Worm (Caenorhabditis elegans) whole organism, midembryonic: Measurements from ENCODE around the gene Y55D9A.2.

Experiments
- T22C8.4 ChIP-seq: fragments of 200-800 bp; sonication (Bioruptor generic); IDR thresholded peaks from 2 replicates; pipeline ENCODE4 v1.3.6; 2022; ENCODE audit warnings: missing genetic modification characterization, missing compliant biosample characterization
- cog-1 ChIP-seq: sonication (generic microtip); optimal IDR thresholded peaks from 2 replicates; lab custom pipeline; 2016; ENCODE audit warnings: missing genetic modification characterization, missing compliant biosample characterization
- flt-1 ChIP-seq: fragments of 200-800 bp; sonication (Bioruptor generic); IDR thresholded peaks from 2 replicates; pipeline ENCODE4 v1.3.6; 2022; ENCODE audit warnings: missing genetic modification characterization, missing compliant biosample characterization
- klf-2 ChIP-seq: fragments of 200-800 bp; sonication (Bioruptor generic); conservative IDR thresholded peaks from 2 replicates; pipeline ENCODE4 v1.3.6; 2022; ENCODE audit warnings: missing genetic modification reagents, missing genetic modification characterization, missing compliant biosample characterization
- med-1 ChIP-seq: sonication (generic microtip); optimal IDR thresholded peaks from 2 replicates; lab custom pipeline; 2017; ENCODE audit warnings: missing genetic modification characterization, mild to moderate bottlenecking, missing compliant biosample characterization, antibody characterized with exemption, missing genetic modification reagents; ENCODE audit not compliant: insufficient read depth
- ref-1 ChIP-seq: fragments of 200-800 bp; sonication (Bioruptor generic); conservative IDR thresholded peaks from 2 replicates; pipeline ENCODE4 v1.3.6; 2022; ENCODE audit warnings: missing genetic modification reagents, missing genetic modification characterization, missing compliant biosample characterization
- tab-1 ChIP-seq: fragments of 200-800 bp; sonication (Bioruptor generic); IDR thresholded peaks from 2 replicates; pipeline ENCODE4 v1.3.6; 2022; ENCODE audit warnings: missing genetic modification characterization, missing compliant biosample characterization
- ztf-23 ChIP-seq: fragments of 200-800 bp; sonication (Bioruptor generic); IDR thresholded peaks from 2 replicates; pipeline ENCODE4 v1.3.6; 2022; ENCODE audit warnings: missing genetic modification reagents, missing genetic modification characterization, missing compliant biosample characterization
- ztf-29 ChIP-seq: fragments of 200-800 bp; sonication (Bioruptor generic); IDR thresholded peaks from 2 replicates; pipeline ENCODE4 v1.3.6; 2022; ENCODE audit warnings: missing genetic modification reagents, missing genetic modification characterization, missing compliant biosample characterization

Y55D9A.2 gene

DNA sequence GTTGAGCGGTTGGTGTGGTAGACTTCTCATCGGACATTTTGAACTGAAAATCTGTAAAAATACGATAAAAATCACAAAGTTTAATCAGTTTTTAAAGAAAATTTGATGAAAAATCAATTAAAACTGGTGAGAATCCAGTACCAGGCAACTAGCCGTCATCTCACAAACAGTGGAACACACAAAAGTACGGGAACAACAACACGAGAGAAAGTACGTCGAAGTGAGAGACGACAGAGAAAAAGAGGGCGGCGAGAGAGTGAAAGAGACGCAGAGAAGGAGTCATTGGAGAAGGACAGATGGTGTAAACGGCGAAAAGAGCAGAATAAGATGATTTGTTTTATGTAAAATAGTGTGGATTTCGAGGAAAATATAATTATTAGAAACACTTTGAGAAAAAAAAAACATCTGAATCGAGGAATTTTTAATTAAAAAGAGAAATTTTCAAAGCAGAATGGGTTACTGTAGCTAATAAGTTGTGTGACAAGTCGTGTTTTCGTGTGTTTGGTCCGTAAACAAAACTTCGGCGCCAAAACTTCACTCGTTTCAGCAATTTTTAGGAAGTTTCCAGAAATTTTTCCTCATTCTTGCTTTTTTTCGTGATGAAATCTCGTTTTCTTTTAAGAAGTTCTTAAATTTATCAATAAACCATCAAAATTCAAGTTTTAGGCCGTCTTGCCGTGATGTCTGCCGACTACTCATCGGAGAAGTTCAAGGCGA is 37.9 kb downstream of the Y55D9A.2 start, which contains the start of the genes hsb-1 and let-99:
TSS of gene hsb-1 (minus strand) at position 51 of the 717 bp plus-strand sequence.
TSS of gene let-99 (plus strand) at position 667 of the 717 bp plus-strand sequence.
- TF ChIP-seq T22C8.4 (GFP tag; lab: Robert Waterston, UW), result no peak
- no peak for TF ChIP-seq ref-1 (GFP tag; lab: Robert Waterston, UW)
- no peak for TF ChIP-seq klf-2 (GFP tag; lab: Robert Waterston, UW)
- no peak for TF ChIP-seq ztf-29 (GFP tag; lab: Robert Waterston, UW)
- TF ChIP-seq med-1 (GFP tag; lab: Kevin White, UChicago), result no peak
- TF ChIP-seq flt-1 (GFP tag; lab: Robert Waterston, UW), result no peak
- no peak for TF ChIP-seq tab-1
- TF ChIP-seq ztf-23 (GFP tag; lab: Robert Waterston, UW), result no peak

DNA sequence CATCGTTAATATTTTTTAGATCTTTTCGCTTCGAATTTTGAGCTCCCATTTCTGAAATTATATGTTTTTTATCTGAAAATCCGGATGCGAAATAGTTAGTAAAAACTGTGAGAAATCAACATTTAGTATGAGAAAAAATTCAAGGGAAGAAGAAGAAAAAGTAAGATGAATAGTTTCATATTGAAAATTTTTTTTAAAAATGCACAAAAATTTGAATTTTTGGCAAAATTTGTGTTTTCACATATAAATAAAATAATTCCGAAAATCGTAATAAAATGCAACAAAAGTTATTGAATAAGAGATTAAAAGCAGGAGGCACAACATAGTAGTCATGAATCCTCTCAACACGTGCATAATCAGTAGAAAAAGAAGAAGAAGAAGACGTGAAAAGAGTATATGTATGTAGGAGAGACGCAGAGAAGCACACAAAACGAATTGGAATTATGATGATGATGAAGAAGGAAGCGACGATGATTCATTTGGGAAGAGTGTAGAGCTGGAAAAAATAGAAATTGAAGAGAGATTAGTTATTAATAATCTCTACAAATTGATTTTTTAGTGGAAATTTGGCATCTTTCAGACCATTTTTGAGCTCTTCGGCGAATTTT is 39.2 kb downstream of the Y55D9A.2 start, which contains the start of gene eak-7:
TSS of gene eak-7 (minus strand) at position 51 of the 608 bp plus-strand sequence.
- no peak for TF ChIP-seq flt-1 (GFP tag; lab: Robert Waterston, UW)
- no peak for TF ChIP-seq ztf-23 (GFP tag; lab: Robert Waterston, UW)
- TF ChIP-seq T22C8.4 (GFP tag; lab: Robert Waterston, UW), result no peak
- no peak for TF ChIP-seq med-1 (GFP tag; lab: Kevin White, UChicago)
- TF ChIP-seq cog-1 (tag; lab: Kevin White, UChicago), result no peak
- no peak for TF ChIP-seq ref-1 (GFP tag; lab: Robert Waterston, UW)
- TF ChIP-seq tab-1, result no peak
- TF ChIP-seq klf-2 (GFP tag; lab: Robert Waterston, UW), result no peak
- TF ChIP-seq ztf-29 (GFP tag; lab: Robert Waterston, UW), result no peak

DNA sequence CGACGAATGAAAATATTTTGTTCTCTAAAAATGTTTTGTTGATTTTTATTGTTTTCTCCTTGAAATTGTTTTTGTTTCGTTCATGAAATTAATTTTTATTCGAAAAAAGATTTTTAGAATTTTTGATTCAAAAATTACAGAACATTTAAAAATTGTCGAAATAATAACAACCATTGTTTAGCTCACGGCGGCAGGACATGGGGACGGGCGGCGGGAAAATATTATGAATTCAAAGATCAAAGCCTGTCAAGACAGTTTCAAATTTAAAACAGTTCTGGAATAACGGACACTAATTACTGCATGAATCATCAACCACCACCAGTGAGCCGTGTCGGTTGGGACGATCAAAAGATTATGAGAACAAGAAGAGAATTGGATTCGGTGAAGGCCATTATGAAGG is 44.7 kb downstream of the Y55D9A.2 start, which contains the start of gene snb-7:
TSS of gene snb-7 (plus strand) at position 301 of the 400 bp plus-strand sequence.
- TF ChIP-seq flt-1 (GFP tag; lab: Robert Waterston, UW) (no peak), ztf-29 (GFP tag; lab: Robert Waterston, UW) (no peak), ref-1 (GFP tag; lab: Robert Waterston, UW) (no peak), ztf-23 (GFP tag; lab: Robert Waterston, UW) (no peak), cog-1 (tag; lab: Kevin White, UChicago) (no peak)

DNA sequence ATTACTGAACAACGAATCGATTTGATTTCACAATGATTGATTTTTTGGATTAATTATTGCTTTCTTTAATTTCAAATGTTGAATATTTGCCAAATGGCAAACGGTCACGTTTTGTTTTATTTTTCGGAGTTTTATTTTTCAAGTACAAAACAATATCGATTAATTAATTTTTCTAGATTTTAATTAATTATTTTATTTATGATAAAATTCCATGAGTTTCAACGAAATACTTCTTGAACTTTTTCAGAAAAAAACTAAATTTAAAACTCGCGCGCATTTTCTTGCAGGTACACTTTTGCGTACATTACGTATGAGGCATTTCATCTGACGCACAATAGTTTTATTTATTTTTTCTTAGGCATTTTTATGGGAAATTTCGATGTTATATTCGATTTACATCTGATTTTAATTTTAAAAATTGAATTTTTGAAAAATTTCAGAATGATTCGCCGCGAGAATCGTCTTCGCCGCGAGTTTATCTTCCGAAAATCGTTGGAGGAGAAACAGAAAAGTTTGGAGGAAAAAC is 46.2 kb downstream of the Y55D9A.2 start, which contains the start of the genes ZK795.2 and ZK795.3:
TSS of gene ZK795.2 (minus strand) at position 51 of the 526 bp plus-strand sequence.
TSS of gene ZK795.3 (plus strand) at position 441 of the 526 bp plus-strand sequence.
- no peak for TF ChIP-seq ztf-29 (GFP tag; lab: Robert Waterston, UW)
- TF ChIP-seq tab-1, result no peak
- no peak for TF ChIP-seq T22C8.4 (GFP tag; lab: Robert Waterston, UW)
- TF ChIP-seq ref-1 (GFP tag; lab: Robert Waterston, UW), result no peak
- TF ChIP-seq klf-2 (GFP tag; lab: Robert Waterston, UW), result no peak
- TF ChIP-seq flt-1 (GFP tag; lab: Robert Waterston, UW), result no peak
- no peak for TF ChIP-seq ztf-23 (GFP tag; lab: Robert Waterston, UW)

DNA sequence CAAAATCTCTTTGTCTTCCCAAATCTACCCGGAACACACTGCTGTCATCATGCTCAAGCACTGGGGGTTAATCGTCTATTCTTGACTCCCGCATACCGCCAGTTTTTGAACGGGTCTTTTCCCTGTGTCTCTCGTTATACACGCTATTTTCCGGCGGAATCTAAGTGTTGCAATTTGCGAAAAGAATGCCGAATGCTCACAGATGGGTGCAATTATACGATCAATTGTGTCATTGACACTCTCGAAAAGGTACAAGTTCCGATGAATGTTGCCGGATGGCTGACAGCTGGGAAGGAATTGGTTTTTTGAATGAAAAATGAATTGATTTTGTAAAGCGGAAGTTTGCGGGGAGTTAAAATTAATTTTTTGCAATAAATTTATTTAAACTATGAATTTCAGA is 53.3 kb downstream of the Y55D9A.2 start:
- TF ChIP-seq ztf-29 (GFP tag; lab: Robert Waterston, UW) (no peak), ref-1 (GFP tag; lab: Robert Waterston, UW) (no peak), flt-1 (GFP tag; lab: Robert Waterston, UW) (no peak)
